Fruit fly (Drosophila melanogaster): Measurements from ENCODE around the gene Dyro.
A peak's percentile ranks its signal among the peaks of the same experiment; 100 is the strongest.

Gene Dyro

dm6 chr3L:11247370-11248255, 48.1 kb downstream of the Dyro start (continued):
- TF ChIP-seq CG15011 (GFP tag; optimal IDR thresholded peaks at IDR 0.05) (no peak), pum (GFP tag; optimal IDR thresholded peaks at IDR 0.05) (no peak)

dm6 chr3L:11246046-11246887, 49.5 kb downstream of the Dyro start:
- TF ChIP-seq CG2712 (tag; optimal IDR thresholded peaks at IDR 0.05) (peak; percentile 45), grau (tag; optimal IDR thresholded peaks at IDR 0.05) (peak; percentile 7), CG2875 (GFP tag; optimal IDR thresholded peaks at IDR 0.05) (no peak), CG8359 (GFP tag; optimal IDR thresholded peaks at IDR 0.05; ENCODE audit: borderline replicate concordance) (no peak), ftz-f1 (GFP tag; optimal IDR thresholded peaks at IDR 0.05) (no peak), hbn (GFP tag; IDR thresholded peaks at IDR 0.05; ENCODE audit: partially characterized antibody) (peak; percentile 27; the same call in 1 of the 2 replicates), Optix (GFP tag; IDR thresholded peaks at IDR 0.05) (no peak), usp (GFP tag; optimal IDR thresholded peaks at IDR 0.05) (no peak), Kr (GFP tag; optimal IDR thresholded peaks at IDR 0.05) (peak; percentile 55), CG32772 (GFP tag; IDR thresholded peaks at IDR 0.05) (no peak), ERR (GFP tag; optimal IDR thresholded peaks at IDR 0.05) (no peak), Eip74EF (GFP tag; optimal IDR thresholded peaks at IDR 0.05) (no peak), crc (GFP tag; optimal IDR thresholded peaks at IDR 0.05) (no peak), Nf-YB (GFP tag; optimal IDR thresholded peaks at IDR 0.05) (peak; percentile 47), Sry-β (GFP tag; optimal IDR thresholded peaks at IDR 0.05) (no peak), CG13775 (GFP tag; optimal IDR thresholded peaks at IDR 0.05) (no peak), gfzf (GFP tag; optimal IDR thresholded peaks at IDR 0.05) (no peak), maf-S (GFP tag; optimal IDR thresholded peaks at IDR 0.05) (no peak), pfk (GFP tag; optimal IDR thresholded peaks at IDR 0.05) (peak; percentile 69), CG30403 (GFP tag; optimal IDR thresholded peaks at IDR 0.05) (no peak), ranshi (GFP tag; IDR thresholded peaks at IDR 0.05) (no peak; the same call in 1 of the 2 replicates), fd3F (GFP tag; optimal IDR thresholded peaks at IDR 0.05) (no peak), Hr78 (GFP tag; optimal IDR thresholded peaks at IDR 0.05) (peak in 1 of 2 experiments; percentile 7), pros (GFP tag; optimal IDR thresholded peaks at IDR 0.05) (peak; percentile 75), mirr (GFP tag; optimal IDR thresholded peaks at IDR 0.05) (peak; percentile 18), zfh2 (GFP tag; optimal IDR thresholded peaks at IDR 0.05) (no peak), rib (GFP tag; IDR thresholded peaks at IDR 0.05) (no peak), Side (GFP tag; optimal IDR thresholded peaks at IDR 0.05) (no peak), CG7987 (GFP tag; optimal IDR thresholded peaks at IDR 0.05) (no peak), bsh (GFP tag; optimal IDR thresholded peaks at IDR 0.05) (peak in 1 of 2 experiments; percentile 100), CG17328 (GFP tag; IDR thresholded peaks at IDR 0.05) (no peak; the same call in 1 of the 2 replicates), sug (tag; optimal IDR thresholded peaks at IDR 0.05) (peak; percentile 71), p53 (GFP tag; optimal IDR thresholded peaks at IDR 0.05) (no peak), CG6765 (GFP tag; optimal IDR thresholded peaks at IDR 0.05) (no peak), sc (optimal IDR thresholded peaks at IDR 0.05) (no peak), sc (GFP tag; optimal IDR thresholded peaks at IDR 0.05) (no peak), CG9876 (GFP tag; optimal IDR thresholded peaks at IDR 0.05) (peak; percentile 14), toy (GFP tag; IDR thresholded peaks at IDR 0.05) (no peak), MESR4 (GFP tag; optimal IDR thresholded peaks at IDR 0.05) (no peak), bab2 (GFP tag; optimal IDR thresholded peaks at IDR 0.05) (no peak), h (optimal IDR thresholded peaks at IDR 0.05) (no peak), cad (GFP tag; optimal IDR thresholded peaks at IDR 0.05) (no peak), Dref (GFP tag; IDR thresholded peaks at IDR 0.05) (no peak), ssp (GFP tag; IDR thresholded peaks at IDR 0.05) (no peak)

Data from whole organism, embryonic.